Fruit fly (Drosophila melanogaster): ENCODE measurements around the gene CG32152.

CG32152 gene

dm6 chr3L:16153089-16153488 is 9.3 kb upstream of the CG32152 start:
- TF ChIP-seq nom (GFP tag; optimal IDR thresholded peaks at IDR 0.05) (peak; percentile 64), Oaz (GFP tag; IDR thresholded peaks at IDR 0.05) (no peak), bsh (GFP tag; optimal IDR thresholded peaks at IDR 0.05) (peak in 1 of 2 experiments; percentile 10), wor (GFP tag; IDR thresholded peaks at IDR 0.05) (no peak), CG1602 (GFP tag; optimal IDR thresholded peaks at IDR 0.05) (no peak), CG10147 (GFP tag; optimal IDR thresholded peaks at IDR 0.05) (no peak), Drgx (GFP tag; IDR thresholded peaks at IDR 0.05) (peak; percentile 54; the same call in 1 of the 2 replicates)

dm6 chr3L:16151742-16152141 is 7.9 kb upstream of the CG32152 start:
- TF ChIP-seq Drgx (GFP tag; IDR thresholded peaks at IDR 0.05) = peak; percentile 15; the same call in 1 of the 2 replicates
- no peak for TF ChIP-seq CG8290 (GFP tag; optimal IDR thresholded peaks at IDR 0.05)
- TF ChIP-seq CG8290 (tag; optimal IDR thresholded peaks at IDR 0.05) = peak in 1 of 2 experiments; percentile 9
- no peak for TF ChIP-seq pan (optimal IDR thresholded peaks at IDR 0.05)
- peak in 1 of 2 experiments; percentile 17 for TF ChIP-seq pan (GFP tag; optimal IDR thresholded peaks at IDR 0.05 in 1 of 2, IDR thresholded peaks at IDR 0.05 in 1 of 2)
- TF ChIP-seq CG12769 (tag; optimal IDR thresholded peaks at IDR 0.05) = peak; percentile 71
- peak; percentile 20 for TF ChIP-seq cwo (GFP tag; optimal IDR thresholded peaks at IDR 0.05)
- no peak for TF ChIP-seq dati (GFP tag; IDR thresholded peaks at IDR 0.05)
- TF ChIP-seq Med (GFP tag) = peak; percentile 76
- no peak for TF ChIP-seq prd (optimal IDR thresholded peaks at IDR 0.05)
- no peak for TF ChIP-seq prd (GFP tag; IDR thresholded peaks at IDR 0.05)
- peak; percentile 18 for TF ChIP-seq CG13894 (tag; optimal IDR thresholded peaks at IDR 0.05)

- TF ChIP-seq CG10959 (GFP tag; IDR thresholded peaks at IDR 0.05) (no peak), CG18011 (GFP tag; optimal IDR thresholded peaks at IDR 0.05) (peak; percentile 86), TFAM (GFP tag; optimal IDR thresholded peaks at IDR 0.05) (no peak), Ets65A (GFP tag) (peak; percentile 35), CG17359 (tag; optimal IDR thresholded peaks at IDR 0.05) (peak; percentile 2), D19B (GFP tag; optimal IDR thresholded peaks at IDR 0.05) (peak; percentile 85)
Measured at dm6 chr3L:16150850-16151515, 7.1 kb upstream of the CG32152 start.

dm6 chr3L:16150161-16150538 is 6.3 kb upstream of the CG32152 start:
- TF ChIP-seq mirr (GFP tag; optimal IDR thresholded peaks at IDR 0.05) (peak; percentile 97), CG42726 (GFP tag; IDR thresholded peaks at IDR 0.05; ENCODE audit: partially characterized antibody) (no peak), CG5953 (GFP tag; IDR thresholded peaks at IDR 0.05) (no peak), lov (optimal IDR thresholded peaks at IDR 0.05) (no peak), lov (GFP tag; IDR thresholded peaks at IDR 0.05) (no peak), CG1233 (GFP tag; optimal IDR thresholded peaks at IDR 0.05) (no peak), Pdp1 (GFP tag; optimal IDR thresholded peaks at IDR 0.05) (peak in 1 of 2 experiments; percentile 94), CrebB (tag; optimal IDR thresholded peaks at IDR 0.05) (no peak), salm (tag; optimal IDR thresholded peaks at IDR 0.05) (no peak), HLH54F (GFP tag; optimal IDR thresholded peaks at IDR 0.05) (no peak), sd (tag; optimal IDR thresholded peaks at IDR 0.05) (peak; percentile 81), CG3995 (GFP tag; optimal IDR thresholded peaks at IDR 0.05) (no peak), CG15514 (GFP tag; optimal IDR thresholded peaks at IDR 0.05) (peak; percentile 21), ATbp (GFP tag; optimal IDR thresholded peaks at IDR 0.05) (no peak), CG31388 (GFP tag; optimal IDR thresholded peaks at IDR 0.05) (no peak), CG10565 (GFP tag; optimal IDR thresholded peaks at IDR 0.05) (no peak), CG14965 (GFP tag; optimal IDR thresholded peaks at IDR 0.05; ENCODE audit: borderline replicate concordance) (no peak), Nf-YC (tag; optimal IDR thresholded peaks at IDR 0.05) (no peak), CG12071 (GFP tag; optimal IDR thresholded peaks at IDR 0.05) (peak; percentile 29), CG3407 (GFP tag; optimal IDR thresholded peaks at IDR 0.05) (no peak), HmgD (GFP tag; optimal IDR thresholded peaks at IDR 0.05) (no peak), CG11560 (tag; IDR thresholded peaks at IDR 0.05) (no peak), bigmax (GFP tag; optimal IDR thresholded peaks at IDR 0.05) (no peak)
